Fruit fly (Drosophila melanogaster) whole organism, prepupa: ENCODE results near the gene Rpn9.

ENCODE experiments used
- CG11902 ChIP-seq: fragments of 200-800 bp; sonication (Bioruptor generic); optimal IDR thresholded peaks from 3 replicates; lab custom pipeline; 2016; ENCODE audit warnings: missing biosample characterization, missing genetic modification characterization
- CG3919 ChIP-seq: fragments of 200-800 bp; sonication (Bioruptor generic); optimal IDR thresholded peaks from 3 replicates; lab custom pipeline; 2016; ENCODE audit warnings: missing biosample characterization, missing genetic modification characterization
- CG7368 ChIP-seq: fragments of 200-800 bp; sonication (Bioruptor generic); optimal IDR thresholded peaks from 3 replicates; lab custom pipeline; 2016; ENCODE audit warnings: missing biosample characterization, missing genetic modification characterization
- acj6 ChIP-seq: fragments of 200-800 bp; sonication (Bioruptor generic); optimal IDR thresholded peaks from 3 replicates; lab custom pipeline; 2016; ENCODE audit warnings: missing biosample characterization, missing genetic modification characterization

DNA sequence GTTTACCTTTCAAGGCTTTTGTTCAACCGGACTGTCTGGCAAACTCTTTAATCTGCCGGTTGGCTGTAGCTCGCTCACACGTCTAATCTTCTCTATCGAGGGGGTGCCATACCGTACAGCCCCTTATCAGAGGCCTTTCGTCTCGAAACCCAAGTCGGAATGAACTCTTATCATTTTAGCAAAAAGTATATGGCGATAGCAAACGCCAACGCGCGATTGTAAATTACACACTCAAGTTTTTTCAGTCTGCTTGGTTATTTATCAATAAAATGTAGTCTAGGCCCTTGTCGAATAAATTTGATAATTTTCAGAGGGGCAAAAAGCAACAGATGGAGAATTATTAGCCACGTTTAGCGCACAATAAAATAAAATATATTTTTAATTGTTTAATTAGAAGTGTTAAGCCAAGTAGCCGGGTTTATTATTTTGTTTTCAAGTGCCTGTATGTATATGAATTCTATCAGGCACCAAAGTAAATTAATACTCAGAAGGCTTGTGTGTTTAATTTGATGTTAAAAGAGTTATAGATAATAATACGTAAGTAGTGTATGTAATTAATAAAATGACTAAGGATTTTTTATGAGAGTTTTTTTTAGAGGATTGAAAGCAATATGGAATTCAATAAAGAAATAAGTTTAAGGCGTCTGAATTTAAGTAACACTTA is 8.3 kb downstream of the Rpn9 start:
- TF ChIP-seq acj6 (no peak), CG11902 (GFP tag; lab: Kevin White, UChicago) (no peak), CG3919 (GFP tag; lab: Kevin White, UChicago) (no peak), CG7368 (no peak)
